Worm (Caenorhabditis elegans) whole organism, L1 larva: ENCODE results near the gene C04C11.1.
A peak's percentile ranks its signal among the peaks of the same experiment; 100 is the strongest.

ENCODE experiments used
- C16A3.4 ChIP-seq: fragments of 150-350 bp; optimal IDR thresholded peaks from 2 replicates; lab custom pipeline; 2014; ENCODE audit warnings: missing biosample characterization, missing genetic modification characterization
- C34B4.2 ChIP-seq: sonication (generic microtip); optimal IDR thresholded peaks from 2 replicates; lab custom pipeline; 2017; ENCODE audit warnings: mild to moderate bottlenecking, missing genetic modification characterization, missing compliant biosample characterization
- F16B12.6 ChIP-seq: fragments of 150-350 bp; optimal IDR thresholded peaks from 2 replicates; lab custom pipeline; 2014; ENCODE audit warnings: missing biosample characterization, missing genetic modification characterization
- alr-1 ChIP-seq: fragments of 200-800 bp; sonication (Bioruptor generic); optimal IDR thresholded peaks from 2 replicates; lab custom pipeline; 2018; ENCODE audit warnings: borderline replicate concordance, mild to moderate bottlenecking, missing genetic modification characterization, missing compliant biosample characterization
- blmp-1 ChIP-seq: fragments of 150-350 bp; optimal IDR thresholded peaks from 2 replicates; lab custom pipeline; 2014; ENCODE audit warnings: missing biosample characterization, missing genetic modification characterization
- ceh-8 ChIP-seq: fragments of 200-800 bp; sonication (Bioruptor generic); optimal IDR thresholded peaks from 2 replicates; lab custom pipeline; 2018; ENCODE audit warnings: mild to moderate bottlenecking, missing genetic modification characterization, moderate library complexity, missing compliant biosample characterization
- ceh-82 ChIP-seq, 3 experiments: fragments of 150-350 bp in 1 of 3; sonication (generic microtip) in 2 of 3; optimal IDR thresholded peaks; 2 replicates each; lab custom pipeline; 2014 to 2017; ENCODE audit warnings: missing biosample characterization in 3 of 3, missing genetic modification characterization in 3 of 3
- dpl-1 ChIP-seq, 3 experiments: fragments of 150-350 bp in 2 of 3; sonication (generic microtip) in 1 of 3; optimal IDR thresholded peaks; 2 replicates each; lab custom pipeline; 2014 to 2017; ENCODE audit warnings: missing biosample characterization in 3 of 3, missing genetic modification characterization in 3 of 3, missing genetic modification reagents in 3 of 3
- dsc-1 ChIP-seq: sonication (generic microtip); optimal IDR thresholded peaks from 2 replicates; lab custom pipeline; 2016; ENCODE audit warnings: mild to moderate bottlenecking, missing genetic modification characterization, missing compliant biosample characterization
- efl-1 ChIP-seq, 4 experiments: fragments of 150-350 bp; optimal IDR thresholded peaks in 3 of 4; peaks in 1 of 4; 1 replicate in 1 of 4; 2 replicates in 3 of 4; lab custom pipeline; 2014; ENCODE audit warnings: missing biosample characterization in 2 of 4, missing genetic modification characterization in 2 of 4, missing genetic modification reagents in 2 of 4
- egl-27 ChIP-seq, 2 experiments: fragments of 150-350 bp in 1 of 2; sonication (generic microtip); optimal IDR thresholded peaks; 3 replicates each; lab custom pipeline; 2017 to 2018; ENCODE audit warnings: missing biosample characterization in 2 of 2, missing genetic modification characterization in 2 of 2, missing genetic modification reagents in 2 of 2
- ets-5 ChIP-seq: fragments of 200-800 bp; sonication (Bioruptor generic); IDR thresholded peaks from 2 replicates; pipeline ENCODE4 v1.3.6; 2022; ENCODE audit warnings: missing genetic modification characterization, missing compliant biosample characterization
- fkh-10 ChIP-seq: sonication (generic microtip); optimal IDR thresholded peaks from 2 replicates; lab custom pipeline; 2017; ENCODE audit warnings: missing biosample characterization, missing genetic modification reagents, missing genetic modification characterization
- fkh-4 ChIP-seq: sonication (generic microtip); optimal IDR thresholded peaks from 2 replicates; lab custom pipeline; 2016; ENCODE audit warnings: missing compliant biosample characterization, missing genetic modification characterization, borderline replicate concordance
- hlh-17 ChIP-seq: fragments of 200-800 bp; sonication (Bioruptor generic); optimal IDR thresholded peaks from 2 replicates; lab custom pipeline; 2018; ENCODE audit warnings: missing genetic modification characterization, mild to moderate bottlenecking, missing compliant biosample characterization, moderate library complexity, borderline replicate concordance
- hlh-4 ChIP-seq: sonication (generic microtip); optimal IDR thresholded peaks from 2 replicates; lab custom pipeline; 2016; ENCODE audit warnings: mild to moderate bottlenecking, missing genetic modification characterization, missing compliant biosample characterization
- hpl-2 ChIP-seq: fragments of 150-350 bp; optimal IDR thresholded peaks from 2 replicates; lab custom pipeline; 2014; ENCODE audit warnings: missing biosample characterization, missing genetic modification reagents, missing genetic modification characterization
- irx-1 ChIP-seq: sonication (generic microtip); optimal IDR thresholded peaks from 2 replicates; lab custom pipeline; 2016; ENCODE audit warnings: missing genetic modification characterization, missing compliant biosample characterization
- isw-1 ChIP-seq: fragments of 200-800 bp; sonication (Bioruptor generic); IDR thresholded peaks from 2 replicates; pipeline ENCODE4 v1.3.6; 2022; ENCODE audit warnings: missing genetic modification characterization, missing compliant biosample characterization
- lin-14 ChIP-seq: fragments of 200-800 bp; sonication (Bioruptor generic); optimal IDR thresholded peaks from 2 replicates; lab custom pipeline; 2018; ENCODE audit warnings: mild to moderate bottlenecking, missing genetic modification characterization, moderate library complexity, missing compliant biosample characterization
- lin-15B ChIP-seq: fragments of 150-350 bp; sonication (generic microtip); optimal IDR thresholded peaks from 3 replicates; lab custom pipeline; 2014; ENCODE audit warnings: missing biosample characterization, missing genetic modification characterization
- lsy-2 ChIP-seq, 2 experiments: fragments of 150-350 bp; optimal IDR thresholded peaks; 2 replicates each; lab custom pipeline; 2014; ENCODE audit warnings: missing biosample characterization in 2 of 2, missing genetic modification characterization in 2 of 2
- mdl-1 ChIP-seq, 2 experiments: fragments of 150-350 bp; optimal IDR thresholded peaks; 2 replicates each; lab custom pipeline; 2014 to 2017; ENCODE audit warnings: missing biosample characterization in 2 of 2, missing genetic modification characterization in 2 of 2, inconsistent platforms in 1 of 2
- mef-2 ChIP-seq: fragments of 150-350 bp; optimal IDR thresholded peaks from 2 replicates; lab custom pipeline; 2014; ENCODE audit warnings: missing biosample characterization, missing genetic modification characterization
- mep-1 ChIP-seq: fragments of 150-350 bp; optimal IDR thresholded peaks from 2 replicates; lab custom pipeline; 2014; ENCODE audit warnings: missing biosample characterization, missing genetic modification characterization
- nhr-19 ChIP-seq: fragments of 200-800 bp; sonication (Bioruptor generic); conservative IDR thresholded peaks from 2 replicates; pipeline ENCODE4 v1.3.6; 2022; ENCODE audit warnings: missing genetic modification characterization, missing compliant biosample characterization
- nhr-20 ChIP-seq: sonication (generic microtip); optimal IDR thresholded peaks from 2 replicates; lab custom pipeline; 2016; ENCODE audit warnings: mild to moderate bottlenecking, missing genetic modification characterization, missing compliant biosample characterization
- nhr-237 ChIP-seq: fragments of 150-350 bp; optimal IDR thresholded peaks from 2 replicates; lab custom pipeline; 2014; ENCODE audit warnings: missing biosample characterization, missing genetic modification characterization
- nhr-28 ChIP-seq: fragments of 150-350 bp; optimal IDR thresholded peaks from 2 replicates; lab custom pipeline; 2014; ENCODE audit warnings: missing biosample characterization, missing genetic modification characterization
- nhr-71 ChIP-seq: sonication (generic microtip); optimal IDR thresholded peaks from 2 replicates; lab custom pipeline; 2016; ENCODE audit warnings: mild to moderate bottlenecking, missing genetic modification characterization, moderate library complexity, missing compliant biosample characterization
- nhr-76 ChIP-seq: sonication (generic microtip); optimal IDR thresholded peaks from 2 replicates; lab custom pipeline; 2017; ENCODE audit warnings: missing biosample characterization, missing genetic modification characterization
- nhr-84 ChIP-seq: sonication (generic microtip); optimal IDR thresholded peaks from 2 replicates; lab custom pipeline; 2017; ENCODE audit warnings: missing biosample characterization, missing genetic modification characterization
- pag-3 ChIP-seq: sonication (generic microtip); optimal IDR thresholded peaks from 2 replicates; lab custom pipeline; 2017; ENCODE audit warnings: missing genetic modification characterization, mild to moderate bottlenecking, missing compliant biosample characterization, antibody characterized with exemption, borderline replicate concordance; ENCODE audit not compliant: insufficient read depth
- pax-3 ChIP-seq: fragments of 200-800 bp; sonication (Bioruptor generic); optimal IDR thresholded peaks from 2 replicates; lab custom pipeline; 2018; ENCODE audit warnings: mild to moderate bottlenecking, missing genetic modification characterization, moderate library complexity, missing compliant biosample characterization
- pqm-1 ChIP-seq: sonication (generic microtip); optimal IDR thresholded peaks from 3 replicates; lab custom pipeline; 2017; ENCODE audit warnings: missing biosample characterization, missing genetic modification characterization
- rnt-1 ChIP-seq: sonication (generic microtip); optimal IDR thresholded peaks from 2 replicates; lab custom pipeline; 2016; ENCODE audit warnings: mild to moderate bottlenecking, missing genetic modification characterization, moderate library complexity, missing compliant biosample characterization
- skn-1 ChIP-seq: fragments of 150-350 bp; optimal IDR thresholded peaks from 2 replicates; lab custom pipeline; 2014; ENCODE audit warnings: missing biosample characterization, missing genetic modification characterization
- snu-23 ChIP-seq: sonication (generic microtip); optimal IDR thresholded peaks from 2 replicates; lab custom pipeline; 2016; ENCODE audit warnings: missing genetic modification characterization, missing compliant biosample characterization
- sox-4 ChIP-seq: sonication (generic microtip); optimal IDR thresholded peaks from 2 replicates; lab custom pipeline; 2016; ENCODE audit warnings: missing genetic modification characterization, missing compliant biosample characterization
- sptf-1 ChIP-seq: fragments of 150-350 bp; optimal IDR thresholded peaks from 2 replicates; lab custom pipeline; 2014; ENCODE audit warnings: missing biosample characterization, missing genetic modification characterization
- swsn-7 ChIP-seq: sonication (generic microtip); optimal IDR thresholded peaks from 2 replicates; lab custom pipeline; 2016; ENCODE audit warnings: missing genetic modification characterization, missing compliant biosample characterization
- tbx-2 ChIP-seq: sonication (generic microtip); optimal IDR thresholded peaks from 2 replicates; lab custom pipeline; 2016; ENCODE audit warnings: missing genetic modification characterization, missing compliant biosample characterization
- tlp-1 ChIP-seq: fragments of 150-350 bp; optimal IDR thresholded peaks from 2 replicates; lab custom pipeline; 2014; ENCODE audit warnings: missing biosample characterization, missing genetic modification characterization
- unc-130 ChIP-seq: fragments of 150-350 bp; optimal IDR thresholded peaks from 2 replicates; lab custom pipeline; 2017; ENCODE audit warnings: missing biosample characterization, missing genetic modification characterization, inconsistent platforms
- unc-62 ChIP-seq: fragments of 150-350 bp; optimal IDR thresholded peaks from 2 replicates; lab custom pipeline; 2014; ENCODE audit warnings: missing biosample characterization, missing genetic modification reagents, missing genetic modification characterization
- unc-86 ChIP-seq: sonication (generic microtip); optimal IDR thresholded peaks from 2 replicates; lab custom pipeline; 2016; ENCODE audit warnings: missing genetic modification characterization, missing compliant biosample characterization
- unc-98 ChIP-seq: fragments of 200-800 bp; sonication (Bioruptor generic); IDR thresholded peaks from 2 replicates; pipeline ENCODE4 v1.3.6; 2022; ENCODE audit warnings: missing genetic modification characterization, missing compliant biosample characterization
- xbp-1 ChIP-seq: sonication (generic microtip); optimal IDR thresholded peaks from 2 replicates; lab custom pipeline; 2016; ENCODE audit warnings: missing genetic modification characterization, missing compliant biosample characterization
- zag-1 ChIP-seq: fragments of 150-350 bp; optimal IDR thresholded peaks from 2 replicates; lab custom pipeline; 2014; ENCODE audit warnings: missing biosample characterization, missing genetic modification characterization
- ztf-11 ChIP-seq, 2 experiments: sonication (generic microtip); optimal IDR thresholded peaks; 2 replicates each; lab custom pipeline; 2016 to 2017; ENCODE audit warnings: missing genetic modification characterization in 2 of 2, missing biosample characterization in 1 of 2, missing compliant biosample characterization in 1 of 2

Gene C04C11.1

DNA sequence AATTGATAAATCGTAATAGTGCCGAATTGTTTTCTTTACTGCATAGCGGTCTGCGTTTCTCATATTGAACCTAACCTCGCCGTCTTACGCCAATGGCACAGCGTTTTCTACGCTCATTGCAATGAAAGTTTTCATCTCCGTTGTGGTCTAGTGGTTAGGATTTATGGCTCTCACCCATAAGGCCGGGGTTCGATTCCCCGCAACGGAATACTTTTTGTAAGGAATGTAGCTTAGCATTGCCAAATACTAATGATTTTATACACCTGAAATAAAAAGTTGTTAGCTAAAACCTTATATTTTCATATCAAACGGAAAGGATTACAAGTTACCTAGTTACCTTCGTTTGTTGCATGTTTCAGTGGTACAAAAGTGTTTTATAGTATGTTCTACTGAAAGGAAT, 4.6 kb upstream of the C04C11.1 start (continued):
- TF ChIP-seq unc-130 (tag; lab: Kevin White, UChicago) (peak; percentile 91), tlp-1 (no peak), nhr-20 (tag; lab: Kevin White, UChicago) (peak; percentile 87), hpl-2 (GFP tag; lab: Kevin White, UChicago) (no peak), nhr-28 (tag; lab: Kevin White, UChicago) (no peak), unc-98 (GFP tag; lab: Robert Waterston, UW) (peak; percentile 39; the same call in 1 of the 2 replicates), sptf-1 (tag; lab: Kevin White, UChicago) (no peak), fkh-4 (tag; lab: Kevin White, UChicago) (no peak), unc-62 (GFP tag; lab: Kevin White, UChicago) (no peak), lsy-2 (tag; optimal IDR thresholded peaks at IDR 0.05; lab: Kevin White, UChicago) (peak; percentile 60 to 75), nhr-71 (tag; lab: Kevin White, UChicago) (peak; percentile 87), nhr-237 (tag; lab: Kevin White, UChicago) (peak; percentile 60), ets-5 (GFP tag; lab: Robert Waterston, UW) (no peak), sox-4 (peak; percentile 51), hlh-4 (tag; lab: Kevin White, UChicago) (no peak), alr-1 (tag; lab: Kevin White, UChicago) (no peak), mdl-1 (tag; optimal IDR thresholded peaks at IDR 0.05; lab: Kevin White, UChicago) (peak in 1 of 2 experiments; percentile 79), pax-3 (peak; percentile 58), swsn-7 (tag; lab: Kevin White, UChicago) (peak; percentile 86), irx-1 (tag; lab: Kevin White, UChicago) (peak; percentile 65), unc-86 (peak; percentile 69), C16A3.4 (peak; percentile 77), efl-1 (optimal IDR thresholded peaks at IDR 0.05; lab: Kevin White, UChicago) (peak; percentile 46 to 47), efl-1 (GFP tag; optimal IDR thresholded peaks at IDR 0.05 in 1 of 2; lab: Kevin White, UChicago) (peak; percentile 16 to 91), xbp-1 (tag; lab: Kevin White, UChicago) (peak; percentile 62), pqm-1 (tag; lab: Kevin White, UChicago) (no peak), lin-14 (GFP tag; lab: Kevin White, UChicago) (peak; percentile 88), pag-3 (tag; lab: Kevin White, UChicago) (no peak), snu-23 (peak; percentile 92), hlh-17 (GFP tag; lab: Kevin White, UChicago) (no peak), ztf-11 (tag; optimal IDR thresholded peaks at IDR 0.05; lab: Kevin White, UChicago) (peak in 1 of 2 experiments; percentile 68), C34B4.2 (tag; lab: Kevin White, UChicago) (no peak), lin-15B (tag; lab: Kevin White, UChicago) (no peak), dpl-1 (GFP tag; optimal IDR thresholded peaks at IDR 0.05; lab: Kevin White, UChicago) (peak; percentile 14 to 31 (median 25)), nhr-76 (peak; percentile 26), F16B12.6 (tag; lab: Kevin White, UChicago) (no peak), ceh-8 (GFP tag; lab: Kevin White, UChicago) (no peak), tbx-2 (tag; lab: Kevin White, UChicago) (peak; percentile 80), skn-1 (tag; lab: Kevin White, UChicago) (peak; percentile 66)

DNA sequence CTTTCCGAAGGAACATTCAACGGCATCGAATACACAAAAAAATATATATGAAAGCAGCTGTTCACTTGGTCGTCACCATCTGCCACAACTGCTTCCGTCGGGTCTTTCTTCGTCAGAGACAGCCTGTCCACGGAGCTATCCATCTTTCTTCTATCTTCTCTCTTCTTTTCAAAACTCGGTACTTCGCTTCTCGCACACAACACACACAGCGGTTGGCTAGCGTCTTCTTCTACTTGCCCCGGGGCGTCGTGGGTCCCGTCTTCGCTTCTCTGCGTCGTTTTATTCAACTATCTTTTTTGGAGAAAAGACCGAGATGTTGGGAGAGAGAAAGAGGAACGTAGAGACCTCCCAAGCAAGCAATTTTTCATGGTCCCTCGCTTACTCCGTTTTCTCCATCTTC, 3.7 kb upstream of the C04C11.1 start:
- TF ChIP-seq rnt-1 (tag; lab: Kevin White, UChicago) (peak; percentile 66), mep-1 (no peak), swsn-7 (tag; lab: Kevin White, UChicago) (peak; percentile 69), egl-27 (tag; optimal IDR thresholded peaks at IDR 0.05; lab: Kevin White, UChicago) (no peak), tbx-2 (tag; lab: Kevin White, UChicago) (peak; percentile 71), ztf-11 (tag; optimal IDR thresholded peaks at IDR 0.05; lab: Kevin White, UChicago) (no peak), dsc-1 (tag; lab: Kevin White, UChicago) (peak; percentile 58), ceh-82 (tag; optimal IDR thresholded peaks at IDR 0.05; lab: Kevin White, UChicago) (peak in 1 of 3 experiments; percentile 75), isw-1 (GFP tag; lab: Robert Waterston, UW) (peak; percentile 46), lsy-2 (tag; optimal IDR thresholded peaks at IDR 0.05; lab: Kevin White, UChicago) (peak; percentile 38 to 69), skn-1 (tag; lab: Kevin White, UChicago) (no peak), mef-2 (tag; lab: Kevin White, UChicago) (peak; percentile 12), mdl-1 (tag; optimal IDR thresholded peaks at IDR 0.05; lab: Kevin White, UChicago) (peak; percentile 9 to 15), blmp-1 (tag; lab: Kevin White, UChicago) (no peak), nhr-20 (tag; lab: Kevin White, UChicago) (peak; percentile 38), lin-15B (tag; lab: Kevin White, UChicago) (no peak), fkh-10 (GFP tag; lab: Kevin White, UChicago) (peak; percentile 79), nhr-84 (tag; lab: Kevin White, UChicago) (no peak), pag-3 (tag; lab: Kevin White, UChicago) (peak; percentile 92), efl-1 (optimal IDR thresholded peaks at IDR 0.05; lab: Kevin White, UChicago) (peak; percentile 25 to 45), efl-1 (GFP tag; optimal IDR thresholded peaks at IDR 0.05 in 1 of 2; lab: Kevin White, UChicago) (no peak), zag-1 (tag; lab: Kevin White, UChicago) (peak; percentile 48), unc-86 (peak; percentile 65), nhr-19 (GFP tag; lab: Robert Waterston, UW) (peak; percentile 55)
